Worm (Caenorhabditis elegans): ENCODE results near the gene tyr-2.

tyr-2 gene

DNA sequence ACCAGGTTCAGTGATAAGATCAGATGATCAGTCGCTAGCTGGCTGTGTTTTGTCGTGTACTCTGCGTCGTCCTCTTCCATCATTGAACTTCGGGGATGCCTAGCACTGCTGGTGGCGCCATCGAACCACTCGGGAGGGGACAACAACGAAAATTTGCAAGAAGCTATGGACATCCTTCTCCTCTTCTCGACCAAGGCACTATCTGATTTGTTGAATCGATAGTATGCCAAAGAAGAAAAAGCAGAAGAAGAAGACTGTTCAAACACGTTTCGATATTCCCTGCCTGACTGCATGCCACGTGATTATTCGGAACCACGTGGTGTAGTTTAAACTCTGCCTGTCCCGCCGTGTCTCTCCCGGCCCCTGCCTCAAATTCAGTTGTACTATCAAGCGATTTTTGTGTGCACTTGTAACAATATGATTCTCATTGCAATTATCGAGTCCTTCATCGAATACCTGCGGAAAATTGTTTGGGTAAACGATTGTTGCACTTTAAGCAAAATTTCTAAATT lies 24.7 kb upstream of the tyr-2 start (continued):
- TF ChIP-seq Y116A8C.19 (tag; optimal IDR thresholded peaks at IDR 0.05; ENCODE audit: borderline replicate concordance) (no peak), nhr-76 (tag; optimal IDR thresholded peaks at IDR 0.05) (no peak), dsc-1 (tag; optimal IDR thresholded peaks at IDR 0.05) (no peak), ztf-11 (tag; optimal IDR thresholded peaks at IDR 0.05) (no peak), rnt-1 (tag; optimal IDR thresholded peaks at IDR 0.05) (peak; percentile 36), nhr-12 (tag; optimal IDR thresholded peaks at IDR 0.05) (no peak), lin-39 (tag; optimal IDR thresholded peaks at IDR 0.05) (no peak), tbx-2 (tag; optimal IDR thresholded peaks at IDR 0.05) (peak; percentile 61), hlh-4 (tag; optimal IDR thresholded peaks at IDR 0.05) (no peak), sup-37 (GFP tag; optimal IDR thresholded peaks at IDR 0.05) (peak; percentile 25), pax-3 (tag; optimal IDR thresholded peaks at IDR 0.05) (no peak), unc-30 (tag; optimal IDR thresholded peaks at IDR 0.05) (no peak), lir-3 (tag; optimal IDR thresholded peaks at IDR 0.05; ENCODE audit: poor library complexity) (no peak), lin-35 (GFP tag; optimal IDR thresholded peaks at IDR 0.05) (peak; percentile 12 to 59), elt-3 (tag; optimal IDR thresholded peaks at IDR 0.05) (no peak), lin-14 (GFP tag; optimal IDR thresholded peaks at IDR 0.05) (peak; percentile 66), nhr-90 (tag; optimal IDR thresholded peaks at IDR 0.05; ENCODE audit: poor library complexity) (peak; percentile 76), ceh-88 (GFP tag; IDR thresholded peaks at IDR 0.05) (no peak), ceh-8 (GFP tag; optimal IDR thresholded peaks at IDR 0.05) (no peak), snpc-4 (tag; optimal IDR thresholded peaks at IDR 0.05) (no peak), alr-1 (tag; optimal IDR thresholded peaks at IDR 0.05; ENCODE audit: borderline replicate concordance) (no peak), dpl-1 (GFP tag; optimal IDR thresholded peaks at IDR 0.05) (peak in 2 of 3 experiments; percentile 10 to 26), ama-1 (optimal IDR thresholded peaks at IDR 0.05) (no peak), nhr-20 (tag; optimal IDR thresholded peaks at IDR 0.05) (peak; percentile 69), nhr-11 (tag; optimal IDR thresholded peaks at IDR 0.05) (no peak), C16A3.4 (tag; optimal IDR thresholded peaks at IDR 0.05) (no peak), mef-2 (tag; optimal IDR thresholded peaks at IDR 0.05) (no peak), nhr-84 (tag; optimal IDR thresholded peaks at IDR 0.05) (no peak), pqm-1 (tag; optimal IDR thresholded peaks at IDR 0.05) (no peak), aha-1 (tag; optimal IDR thresholded peaks at IDR 0.05) (peak; percentile 5), sptf-1 (tag; optimal IDR thresholded peaks at IDR 0.05) (no peak), blmp-1 (tag; optimal IDR thresholded peaks at IDR 0.05) (no peak), swsn-7 (tag; optimal IDR thresholded peaks at IDR 0.05) (peak; percentile 10), nhr-85 (tag) (peak; percentile 83), fkh-8 (tag; optimal IDR thresholded peaks at IDR 0.05) (no peak), egl-27 (tag; optimal IDR thresholded peaks at IDR 0.05) (no peak), ets-5 (GFP tag; IDR thresholded peaks at IDR 0.05) (no peak), nhr-71 (tag; optimal IDR thresholded peaks at IDR 0.05) (peak; percentile 85), ceh-82 (tag; optimal IDR thresholded peaks at IDR 0.05) (no peak), C04F5.9 (tag; optimal IDR thresholded peaks at IDR 0.05) (no peak), nhr-237 (tag; optimal IDR thresholded peaks at IDR 0.05) (no peak), ces-1 (GFP tag; optimal IDR thresholded peaks at IDR 0.05) (no peak), pag-3 (tag; optimal IDR thresholded peaks at IDR 0.05; ENCODE audit: borderline replicate concordance, insufficient read depth) (no peak), unc-86 (tag; optimal IDR thresholded peaks at IDR 0.05) (no peak), aly-2 (tag; optimal IDR thresholded peaks at IDR 0.05) (no peak), tlp-1 (tag; optimal IDR thresholded peaks at IDR 0.05) (no peak), fkh-10 (GFP tag; optimal IDR thresholded peaks at IDR 0.05) (no peak), ztf-4 (tag; optimal IDR thresholded peaks at IDR 0.05) (no peak), vab-15 (tag; optimal IDR thresholded peaks at IDR 0.05) (no peak), mab-9 (GFP tag; IDR thresholded peaks at IDR 0.05) (no peak), xbp-1 (tag; optimal IDR thresholded peaks at IDR 0.05) (peak; percentile 16), F16B12.6 (tag; optimal IDR thresholded peaks at IDR 0.05) (no peak), snu-23 (GFP tag; optimal IDR thresholded peaks at IDR 0.05) (peak; percentile 57), mep-1 (tag; optimal IDR thresholded peaks at IDR 0.05) (no peak)
